Worm (Caenorhabditis elegans): ENCODE measurements around the gene max-1.
"Not testable (repeated sequence)": the region's sequence is repeated elsewhere in the genome, so short reads cannot be mapped to it uniquely, and the experiment has no call there.

max-1 gene

ce11 chrV:13152575-13152974 lies 32.6 kb upstream of the max-1 start, which contains the start of gene noca-1:
noca-1 (plus strand) TSS chrV:13152919.
- TF ChIP-seq lsl-1 (GFP tag; optimal IDR thresholded peaks at IDR 0.05) (peak; percentile 56), nfyb-1 (GFP tag; IDR thresholded peaks at IDR 0.05) (no peak), ceh-91 (GFP tag; IDR thresholded peaks at IDR 0.05) (0 out of 2 replicates have a peak, but pooled peaks have one; percentile 37), efl-1 (GFP tag; optimal IDR thresholded peaks at IDR 0.05) (peak; percentile 57), F33H1.4 (GFP tag; IDR thresholded peaks at IDR 0.05) (peak; percentile 47), let-607 (tag; optimal IDR thresholded peaks at IDR 0.05) (no peak), ztf-22 (GFP tag; optimal IDR thresholded peaks at IDR 0.05) (no peak), madf-8 (GFP tag; conservative IDR thresholded peaks at IDR 0.05) (0 out of 2 replicates have a peak, but pooled peaks have one; percentile 7), dpl-1 (GFP tag; optimal IDR thresholded peaks at IDR 0.05) (peak; percentile 40), dox-1 (GFP tag; IDR thresholded peaks at IDR 0.05) (no peak)

- TF ChIP-seq F57C9.4 (tag; optimal IDR thresholded peaks at IDR 0.05) (no peak), ceh-40 (GFP tag; IDR thresholded peaks at IDR 0.05) (no peak), lsy-27 (tag; optimal IDR thresholded peaks at IDR 0.05; ENCODE audit: borderline replicate concordance, insufficient read depth) (no peak), madf-10 (tag; optimal IDR thresholded peaks at IDR 0.05) (no peak), hrde-1 (tag; optimal IDR thresholded peaks at IDR 0.05; ENCODE audit: borderline replicate concordance) (no peak), attf-6 (GFP tag; IDR thresholded peaks at IDR 0.05) (no peak)
These were observed 18.7 kb upstream of the max-1 start, which contains the start of gene dhc-3 for ce11 chrV:13138681-13139080. dhc-3 (plus strand) TSS chrV:13138981.

ce11 chrV:13137955-13138354 lies 17.9 kb upstream of the max-1 start, which contains the start of gene clec-41:
clec-41 (minus strand) TSS chrV:13138101.
- no peak for TF ChIP-seq unc-130 (GFP tag; optimal IDR thresholded peaks at IDR 0.05)
- TF ChIP-seq ceh-27 (GFP tag; optimal IDR thresholded peaks at IDR 0.05), result no peak
- peak; percentile 81 for TF ChIP-seq nhr-80 (tag; optimal IDR thresholded peaks at IDR 0.05)

- TF ChIP-seq K11D2.4 (GFP tag; IDR thresholded peaks at IDR 0.05); T07F8.4 (tag; optimal IDR thresholded peaks at IDR 0.05); F33H1.4 (GFP tag; IDR thresholded peaks at IDR 0.05): not testable (repeated sequence)
These were observed 14.8 kb upstream of the max-1 start, which contains the start of gene clec-225 for ce11 chrV:13134786-13135185. clec-225 (minus strand) TSS chrV:13134886.

ce11 chrV:13133380-13133779 lies 13.4 kb upstream of the max-1 start, which contains the start of gene B0365.9:
B0365.9 (minus strand) TSS chrV:13133565.
- TF ChIP-seq tlf-1 (GFP tag; optimal IDR thresholded peaks at IDR 0.05), result no peak
- TF ChIP-seq die-1 (tag; optimal IDR thresholded peaks at IDR 0.05), result no peak
- TF ChIP-seq snpc-3.4 (tag; optimal IDR thresholded peaks at IDR 0.05), result no peak
- no peak for TF ChIP-seq mxl-1 (tag; optimal IDR thresholded peaks at IDR 0.05)
- no peak for TF ChIP-seq T26A5.8 (tag; optimal IDR thresholded peaks at IDR 0.05)
- no peak for TF ChIP-seq akir-1 (GFP tag; optimal IDR thresholded peaks at IDR 0.05)
- TF ChIP-seq hrde-1 (tag; optimal IDR thresholded peaks at IDR 0.05; ENCODE audit: borderline replicate concordance), result no peak
- no peak for TF ChIP-seq tbp1 (GFP tag; optimal IDR thresholded peaks at IDR 0.05)
- TF ChIP-seq nfyb-1 (GFP tag; IDR thresholded peaks at IDR 0.05), result no peak
- no peak for TF ChIP-seq F33H1.4 (GFP tag; IDR thresholded peaks at IDR 0.05)
- no peak for TF ChIP-seq dpff-1 (tag; optimal IDR thresholded peaks at IDR 0.05)
- TF ChIP-seq ztf-28 (GFP tag; IDR thresholded peaks at IDR 0.05), result no peak
- TF ChIP-seq attf-6 (GFP tag; IDR thresholded peaks at IDR 0.05), result no peak
- no peak for TF ChIP-seq sptf-2 (GFP tag; optimal IDR thresholded peaks at IDR 0.05)
- no peak for TF ChIP-seq F52B5.7 (tag; optimal IDR thresholded peaks at IDR 0.05)
- TF ChIP-seq aptf-3 (GFP tag; IDR thresholded peaks at IDR 0.05), result no peak
- TF ChIP-seq Y79H2A.3 (GFP tag; conservative IDR thresholded peaks at IDR 0.05), result no peak

Data from whole organism, young adult.